Worm (Caenorhabditis elegans) whole organism, late embryonic: ENCODE measurements around the gene F31F4.11.

Experiments used
- C08G9.2 ChIP-seq: sonication (generic microtip); optimal IDR thresholded peaks from 2 replicates; lab custom pipeline; 2016; ENCODE audit warnings: mild to moderate bottlenecking, missing genetic modification characterization, moderate library complexity, missing compliant biosample characterization
- F13H6.1 ChIP-seq: sonication (generic microtip); optimal IDR thresholded peaks from 2 replicates; lab custom pipeline; 2016; ENCODE audit warnings: missing genetic modification characterization, missing compliant biosample characterization
- hlh-15 ChIP-seq: sonication (generic microtip); optimal IDR thresholded peaks from 2 replicates; lab custom pipeline; 2016; ENCODE audit warnings: missing genetic modification characterization, missing compliant biosample characterization
- hlh-30 ChIP-seq: sonication (generic microtip); optimal IDR thresholded peaks from 2 replicates; lab custom pipeline; 2017; ENCODE audit warnings: antibody characterized with exemption, missing genetic modification characterization, missing compliant biosample characterization; ENCODE audit not compliant: insufficient read depth
- hlh-6 ChIP-seq: sonication (generic microtip); optimal IDR thresholded peaks from 2 replicates; lab custom pipeline; 2016; ENCODE audit warnings: missing genotype, missing genetic modification characterization, missing compliant biosample characterization
- mec-3 ChIP-seq: sonication (generic microtip); optimal IDR thresholded peaks from 2 replicates; lab custom pipeline; 2016; ENCODE audit warnings: borderline replicate concordance, missing genetic modification characterization, missing compliant biosample characterization
- nhr-11 ChIP-seq: fragments of 150-350 bp; optimal IDR thresholded peaks from 2 replicates; lab custom pipeline; 2014; ENCODE audit warnings: missing biosample characterization, missing genetic modification characterization
- nhr-232 ChIP-seq: sonication (generic microtip); optimal IDR thresholded peaks from 2 replicates; lab custom pipeline; 2016; ENCODE audit warnings: missing genetic modification characterization, missing compliant biosample characterization
- npax-4 ChIP-seq: sonication (generic microtip); optimal IDR thresholded peaks from 2 replicates; lab custom pipeline; 2016; ENCODE audit warnings: missing genetic modification characterization, missing compliant biosample characterization
- pqm-1 ChIP-seq: sonication (generic microtip); optimal IDR thresholded peaks from 2 replicates; lab custom pipeline; 2016; ENCODE audit warnings: missing genetic modification characterization, missing compliant biosample characterization
- sox-2 ChIP-seq: fragments of 200-800 bp; sonication (Bioruptor generic); IDR thresholded peaks from 2 replicates; pipeline ENCODE4 v1.3.6; 2022; ENCODE audit warnings: missing genetic modification reagents, missing genetic modification characterization, missing compliant biosample characterization
- sox-4 ChIP-seq: sonication (generic microtip); optimal IDR thresholded peaks from 2 replicates; lab custom pipeline; 2017; ENCODE audit warnings: mild to moderate bottlenecking, missing genetic modification characterization, inconsistent platforms, missing compliant biosample characterization
- tbx-2 ChIP-seq: sonication (generic microtip); optimal IDR thresholded peaks from 2 replicates; lab custom pipeline; 2016; ENCODE audit warnings: missing genetic modification characterization, missing compliant biosample characterization
- unc-55 ChIP-seq: sonication (generic microtip); optimal IDR thresholded peaks from 2 replicates; lab custom pipeline; 2017; ENCODE audit warnings: missing biosample characterization, missing genetic modification reagents, missing genetic modification characterization

ce11 chrV:617917-618316 lies 46.3 kb downstream of the F31F4.11 start:
- TF ChIP-seq nhr-232 (tag; lab: Kevin White, UChicago) (no peak), unc-55 (GFP tag; lab: Kevin White, UChicago) (no peak), hlh-30 (tag; lab: Kevin White, UChicago) (no peak), hlh-15 (tag; lab: Kevin White, UChicago) (no peak), C08G9.2 (tag; lab: Kevin White, UChicago) (no peak), pqm-1 (tag; lab: Kevin White, UChicago) (no peak), tbx-2 (tag; lab: Kevin White, UChicago) (no peak), hlh-6 (tag; lab: Kevin White, UChicago) (no peak), npax-4 (tag; lab: Kevin White, UChicago) (no peak), sox-2 (GFP tag; lab: Robert Waterston, UW) (no peak), sox-4 (no peak), mec-3 (tag; lab: Kevin White, UChicago) (no peak), F13H6.1 (tag; lab: Kevin White, UChicago) (no peak), nhr-11 (tag; lab: Kevin White, UChicago) (no peak)
